Worm (Caenorhabditis elegans) whole organism, mixed stage, embryonic: ENCODE measurements around the gene srbc-39.

ENCODE experiments used
- bed-3 ChIP-seq: fragments of 200-800 bp; sonication (Bioruptor generic); optimal IDR thresholded peaks from 3 replicates; lab custom pipeline; 2018; ENCODE audit warnings: mild to moderate bottlenecking, missing genetic modification characterization, moderate library complexity, missing compliant biosample characterization
- blmp-1 ChIP-seq: fragments of 150-350 bp; optimal IDR thresholded peaks from 2 replicates; lab custom pipeline; 2014; ENCODE audit warnings: missing biosample characterization, missing genetic modification characterization
- ceh-43 ChIP-seq: fragments of 200-800 bp; sonication (Bioruptor generic); optimal IDR thresholded peaks from 2 replicates; lab custom pipeline; 2018; ENCODE audit warnings: mild to moderate bottlenecking, missing genetic modification characterization, moderate library complexity, missing compliant biosample characterization
- ceh-83 ChIP-seq: fragments of 200-800 bp; sonication (Bioruptor generic); optimal IDR thresholded peaks from 2 replicates; lab custom pipeline; 2018; ENCODE audit warnings: mild to moderate bottlenecking, missing genetic modification characterization, missing compliant biosample characterization
- ces-1 ChIP-seq: fragments of 150-350 bp; optimal IDR thresholded peaks from 2 replicates; lab custom pipeline; 2014; ENCODE audit warnings: missing biosample characterization, missing genetic modification reagents, missing genetic modification characterization
- cnd-1 ChIP-seq: fragments of 200-800 bp; sonication (Bioruptor generic); optimal IDR thresholded peaks from 2 replicates; lab custom pipeline; 2018; ENCODE audit warnings: mild to moderate bottlenecking, missing genetic modification characterization, missing compliant biosample characterization
- drap-1 ChIP-seq: fragments of 200-800 bp; sonication (Bioruptor generic); optimal IDR thresholded peaks from 3 replicates; lab custom pipeline; 2018; ENCODE audit warnings: mild to moderate bottlenecking, missing genetic modification characterization, missing compliant biosample characterization
- elt-1 ChIP-seq: sonication (generic microtip); optimal IDR thresholded peaks from 2 replicates; lab custom pipeline; 2017; ENCODE audit warnings: missing genetic modification characterization, mild to moderate bottlenecking, missing compliant biosample characterization, antibody characterized with exemption, moderate library complexity, borderline replicate concordance; ENCODE audit not compliant: insufficient read depth
- elt-3 ChIP-seq: fragments of 150-350 bp; optimal IDR thresholded peaks from 2 replicates; lab custom pipeline; 2014; ENCODE audit warnings: missing biosample characterization, missing genetic modification characterization
- flh-1 ChIP-seq: fragments of 200-800 bp; sonication (Bioruptor generic); optimal IDR thresholded peaks from 2 replicates; lab custom pipeline; 2018; ENCODE audit warnings: mild to moderate bottlenecking, missing genetic modification characterization, moderate library complexity, missing compliant biosample characterization
- ham-2 ChIP-seq: fragments of 200-800 bp; sonication (Bioruptor generic); optimal IDR thresholded peaks from 2 replicates; lab custom pipeline; 2018; ENCODE audit warnings: mild to moderate bottlenecking, missing genetic modification characterization, missing compliant biosample characterization
- hlh-1 ChIP-seq: fragments of 150-350 bp; optimal IDR thresholded peaks from 2 replicates; lab custom pipeline; 2014; ENCODE audit warnings: missing biosample characterization, missing genetic modification reagents, missing genetic modification characterization
- lin-32 ChIP-seq: fragments of 200-800 bp; sonication (Bioruptor generic); optimal IDR thresholded peaks from 2 replicates; lab custom pipeline; 2018; ENCODE audit warnings: mild to moderate bottlenecking, missing genetic modification characterization, missing compliant biosample characterization
- lsy-2 ChIP-seq: fragments of 150-350 bp; optimal IDR thresholded peaks from 2 replicates; lab custom pipeline; 2014; ENCODE audit warnings: missing biosample characterization, missing genetic modification characterization
- mab-5 ChIP-seq: fragments of 150-350 bp; optimal IDR thresholded peaks from 2 replicates; lab custom pipeline; 2014; ENCODE audit warnings: missing biosample characterization, missing genetic modification characterization
- mep-1 ChIP-seq: fragments of 150-350 bp; optimal IDR thresholded peaks from 2 replicates; lab custom pipeline; 2017; ENCODE audit warnings: missing biosample characterization, missing genetic modification reagents, missing genetic modification characterization, inconsistent platforms
- mls-2 ChIP-seq: sonication (generic microtip); optimal IDR thresholded peaks from 2 replicates; lab custom pipeline; 2016; ENCODE audit warnings: mild to moderate bottlenecking, missing genetic modification characterization, moderate library complexity, missing compliant biosample characterization
- nhr-12 ChIP-seq: fragments of 150-350 bp; optimal IDR thresholded peaks from 2 replicates; lab custom pipeline; 2014; ENCODE audit warnings: missing biosample characterization, missing genetic modification characterization
- nhr-237 ChIP-seq: fragments of 150-350 bp; optimal IDR thresholded peaks from 2 replicates; lab custom pipeline; 2014; ENCODE audit warnings: missing biosample characterization, missing genetic modification characterization
- nhr-28 ChIP-seq: fragments of 150-350 bp; optimal IDR thresholded peaks from 2 replicates; lab custom pipeline; 2014; ENCODE audit warnings: missing biosample characterization, missing genetic modification characterization
- nhr-76 ChIP-seq: sonication (generic microtip); optimal IDR thresholded peaks from 2 replicates; lab custom pipeline; 2017; ENCODE audit warnings: missing biosample characterization, missing genetic modification characterization
- pha-4 ChIP-seq: fragments of 150-350 bp; optimal IDR thresholded peaks from 2 replicates; lab custom pipeline; 2018; ENCODE audit warnings: missing biosample characterization, missing genetic modification reagents, missing genetic modification characterization
- sem-2 ChIP-seq: fragments of 200-800 bp; sonication (Bioruptor generic); optimal IDR thresholded peaks from 2 replicates; lab custom pipeline; 2018; ENCODE audit warnings: mild to moderate bottlenecking, missing genetic modification characterization, missing compliant biosample characterization
- snpc-4 ChIP-seq: fragments of 150-350 bp; optimal IDR thresholded peaks from 2 replicates; lab custom pipeline; 2014; ENCODE audit warnings: missing biosample characterization, missing genetic modification characterization
- sptf-1 ChIP-seq: sonication (generic microtip); optimal IDR thresholded peaks from 2 replicates; lab custom pipeline; 2017; ENCODE audit warnings: mild to moderate bottlenecking, missing genetic modification characterization, moderate library complexity, missing compliant biosample characterization
- tbx-8 ChIP-seq: fragments of 200-800 bp; sonication (Bioruptor generic); optimal IDR thresholded peaks from 2 replicates; lab custom pipeline; 2018; ENCODE audit warnings: mild to moderate bottlenecking, missing genetic modification characterization, moderate library complexity, missing compliant biosample characterization
- unc-39 ChIP-seq: fragments of 150-350 bp; optimal IDR thresholded peaks from 2 replicates; lab custom pipeline; 2014; ENCODE audit warnings: missing biosample characterization, missing genetic modification characterization
- unc-62 ChIP-seq: fragments of 150-350 bp; optimal IDR thresholded peaks from 2 replicates; lab custom pipeline; 2014; ENCODE audit warnings: missing biosample characterization, missing genetic modification reagents, missing genetic modification characterization
- zip-8 ChIP-seq: fragments of 150-350 bp; optimal IDR thresholded peaks from 2 replicates; lab custom pipeline; 2014; ENCODE audit warnings: missing biosample characterization, missing genetic modification characterization
- ztf-11 ChIP-seq: fragments of 150-350 bp; optimal IDR thresholded peaks from 2 replicates; lab custom pipeline; 2014; ENCODE audit warnings: missing biosample characterization, missing genetic modification characterization

The srbc-39 gene

ce11 chrV:674213-674612 lies 34.7 kb upstream of the srbc-39 start, which contains the start of gene sru-25:
Gene sru-25, minus strand, starts transcription at chrV:674313.
- TF ChIP-seq hlh-1 (tag; lab: Kevin White, UChicago) (no peak), snpc-4 (tag; lab: Kevin White, UChicago) (no peak), ztf-11 (tag; lab: Kevin White, UChicago) (no peak), ceh-83 (GFP tag; lab: Kevin White, UChicago) (no peak), unc-62 (GFP tag; lab: Kevin White, UChicago) (no peak), pha-4 (tag; lab: Kevin White, UChicago) (no peak), blmp-1 (tag; lab: Kevin White, UChicago) (no peak), ceh-43 (GFP tag; lab: Kevin White, UChicago) (no peak)

DNA sequence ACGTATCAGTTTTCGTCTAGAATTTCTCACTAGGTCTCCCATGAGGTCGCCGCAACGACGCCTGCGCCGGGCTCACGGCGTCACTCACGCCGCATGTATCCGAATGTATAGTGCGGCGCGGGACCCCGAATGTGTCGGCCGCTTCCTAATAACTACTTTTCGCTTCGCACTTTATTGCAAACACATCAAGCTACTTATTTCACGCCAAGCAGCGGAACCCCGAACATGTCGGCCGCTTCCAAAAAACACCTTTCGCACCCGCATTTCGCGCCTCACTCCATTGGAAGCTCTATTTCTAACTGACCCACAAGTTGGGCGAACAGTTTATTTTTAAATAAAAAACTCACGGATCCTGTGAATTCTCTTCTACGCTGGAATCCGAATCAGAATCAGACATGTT lies 32.8 kb upstream of the srbc-39 start:
- TF ChIP-seq blmp-1 (tag; lab: Kevin White, UChicago) = no peak
- no peak for TF ChIP-seq nhr-12 (tag; lab: Kevin White, UChicago)
- TF ChIP-seq lsy-2 = no peak
- TF ChIP-seq pha-4 (tag; lab: Kevin White, UChicago) = no peak
- no peak for TF ChIP-seq snpc-4 (tag; lab: Kevin White, UChicago)
- no peak for TF ChIP-seq hlh-1 (tag; lab: Kevin White, UChicago)
- TF ChIP-seq drap-1 = no peak
- no peak for TF ChIP-seq sptf-1 (tag; lab: Kevin White, UChicago)
- no peak for TF ChIP-seq ceh-83 (GFP tag; lab: Kevin White, UChicago)
- no peak for TF ChIP-seq ces-1 (GFP tag; lab: Kevin White, UChicago)
- no peak for TF ChIP-seq unc-62 (GFP tag; lab: Kevin White, UChicago)
- no peak for TF ChIP-seq cnd-1 (tag; lab: Kevin White, UChicago)

DNA sequence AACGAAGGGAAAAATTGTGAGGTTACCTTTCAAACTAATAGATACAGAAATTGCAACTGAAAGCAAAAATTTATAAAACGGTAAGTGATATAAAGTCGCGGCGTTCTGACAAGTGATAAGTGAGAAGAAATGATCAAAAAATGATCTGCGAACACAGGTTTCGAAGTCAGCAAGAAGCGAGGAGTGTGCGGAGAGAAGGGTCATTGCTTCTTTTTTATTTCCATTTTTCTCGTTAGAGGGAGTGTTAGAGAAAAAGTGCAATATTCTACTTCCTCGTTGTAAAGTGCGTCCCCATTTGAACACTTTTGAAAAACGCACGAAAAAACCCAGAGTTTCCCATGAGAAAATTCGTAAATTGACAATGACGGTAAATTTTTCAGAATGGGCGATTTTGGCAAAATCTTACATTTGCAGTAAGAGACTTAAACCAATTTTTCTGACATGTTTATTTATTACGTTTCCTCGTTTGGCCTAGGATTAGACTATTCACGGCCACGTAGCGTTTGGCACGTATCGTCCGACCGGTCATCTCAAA lies 32.3 kb upstream of the srbc-39 start, which contains the start of the genes fbxa-72 and srx-21:
Gene fbxa-72 (minus strand): TSS at position 204 of the 535 bp plus-strand sequence.
Gene srx-21 (plus strand): TSS at position 485 of the 535 bp plus-strand sequence.
- TF ChIP-seq sptf-1 (tag; lab: Kevin White, UChicago) (no peak), nhr-237 (tag; lab: Kevin White, UChicago) (no peak), elt-1 (tag; lab: Kevin White, UChicago) (no peak), unc-39 (no peak), lsy-2 (no peak), ceh-83 (GFP tag; lab: Kevin White, UChicago) (no peak), pha-4 (tag; lab: Kevin White, UChicago) (no peak), mab-5 (tag; lab: Kevin White, UChicago) (no peak), ztf-11 (tag; lab: Kevin White, UChicago) (no peak), lin-32 (GFP tag; lab: Kevin White, UChicago) (no peak), nhr-28 (no peak), blmp-1 (tag; lab: Kevin White, UChicago) (no peak), ceh-43 (GFP tag; lab: Kevin White, UChicago) (no peak), snpc-4 (tag; lab: Kevin White, UChicago) (no peak), unc-62 (GFP tag; lab: Kevin White, UChicago) (no peak), mls-2 (no peak), zip-8 (tag; lab: Kevin White, UChicago) (no peak)

- TF ChIP-seq bed-3 (GFP tag; lab: Kevin White, UChicago) (no peak), mab-5 (tag; lab: Kevin White, UChicago) (no peak), unc-62 (GFP tag; lab: Kevin White, UChicago) (no peak), nhr-12 (tag; lab: Kevin White, UChicago) (no peak), mls-2 (no peak), mep-1 (no peak), ztf-11 (tag; lab: Kevin White, UChicago) (no peak), lsy-2 (no peak), ham-2 (GFP tag; lab: Kevin White, UChicago) (no peak), elt-3 (tag; lab: Kevin White, UChicago) (no peak), drap-1 (no peak), nhr-28 (no peak), nhr-237 (tag; lab: Kevin White, UChicago) (no peak), tbx-8 (GFP tag; lab: Kevin White, UChicago) (no peak), elt-1 (tag; lab: Kevin White, UChicago) (no peak), sem-2 (GFP tag; lab: Kevin White, UChicago) (no peak), nhr-76 (tag; lab: Kevin White, UChicago) (no peak), flh-1 (GFP tag; lab: Kevin White, UChicago) (no peak), lin-32 (GFP tag; lab: Kevin White, UChicago) (no peak)
Observed at ce11 chrV:679663-680062, 29.2 kb upstream of the srbc-39 start, which contains the start of gene srx-22. Gene srx-22, plus strand, starts transcription at chrV:679963.
